Worm (Caenorhabditis elegans): ENCODE data around the gene nsph-4.2.

DNA sequence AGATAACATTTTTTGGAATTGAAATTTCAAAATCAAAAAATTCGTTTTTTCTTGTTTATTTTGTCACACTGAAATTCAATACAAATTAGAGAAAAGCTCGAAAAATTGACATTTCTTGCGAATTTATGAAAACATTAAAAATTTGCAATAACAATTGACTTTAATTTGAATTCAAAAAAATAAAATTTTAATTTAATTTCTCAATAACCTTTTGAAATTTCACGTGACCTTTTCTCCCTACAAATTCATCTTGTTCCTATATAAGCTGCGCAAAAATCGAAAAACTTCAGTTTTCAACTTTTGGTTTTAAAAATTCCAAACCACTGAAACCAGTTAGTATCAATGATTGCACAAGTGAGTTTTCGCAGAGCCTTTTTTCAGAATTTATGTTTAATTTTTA lies 50.2 kb downstream of the nsph-4.2 start, which contains the start of gene F36H12.4:
- TF ChIP-seq flt-1 (GFP tag; IDR thresholded peaks at IDR 0.05) (no peak), ref-1 (GFP tag; conservative IDR thresholded peaks at IDR 0.05) (no peak), ztf-29 (GFP tag; IDR thresholded peaks at IDR 0.05) (no peak), ztf-23 (GFP tag; IDR thresholded peaks at IDR 0.05) (no peak), T22C8.4 (GFP tag; IDR thresholded peaks at IDR 0.05) (no peak), cog-1 (tag; optimal IDR thresholded peaks at IDR 0.05) (no peak)

All from whole organism, midembryonic.